Fruit fly (Drosophila melanogaster) whole organism, prepupa: Measurements from ENCODE around the gene Sirt1.
A peak's percentile ranks its signal among the peaks of the same experiment; 100 is the strongest.

Source experiments
- Blimp-1 ChIP-seq: fragments of 200-800 bp; sonication (Bioruptor generic); optimal IDR thresholded peaks from 3 replicates; lab custom pipeline; 2017; ENCODE audit warnings: missing biosample characterization, missing genetic modification characterization, mild to moderate bottlenecking, moderate library complexity, missing genetic modification reagents
- CG10631 ChIP-seq: fragments of 200-800 bp; sonication (Bioruptor generic); optimal IDR thresholded peaks from 2 replicates; lab custom pipeline; 2016; ENCODE audit warnings: missing biosample characterization, missing genetic modification characterization
- CG10669 ChIP-seq: fragments of 200-800 bp; sonication (Bioruptor generic); optimal IDR thresholded peaks from 3 replicates; lab custom pipeline; 2018; ENCODE audit warnings: missing biosample characterization, mild to moderate bottlenecking, missing genetic modification characterization, moderate library complexity
- CG11762 ChIP-seq: fragments of 200-800 bp; sonication (Bioruptor generic); optimal IDR thresholded peaks from 3 replicates; lab custom pipeline; 2016; ENCODE audit warnings: missing biosample characterization, missing genetic modification characterization; ENCODE audit not compliant: insufficient read depth
- CG15336 ChIP-seq: fragments of 200-800 bp; sonication (Bioruptor generic); IDR thresholded peaks from 2 replicates; pipeline ENCODE4 v1.3.6; 2022; ENCODE audit warnings: missing biosample characterization, missing genetic modification characterization
- CG1621 ChIP-seq: fragments of 200-800 bp; sonication (Bioruptor generic); optimal IDR thresholded peaks from 3 replicates; lab custom pipeline; 2018; ENCODE audit warnings: missing biosample characterization, mild to moderate bottlenecking, missing genetic modification characterization
- CG16779 ChIP-seq: fragments of 200-800 bp; sonication (Bioruptor generic); optimal IDR thresholded peaks from 3 replicates; lab custom pipeline; 2017; ENCODE audit warnings: missing biosample characterization, mild to moderate bottlenecking, missing genetic modification characterization
- CG3032 ChIP-seq: fragments of 200-800 bp; optimal IDR thresholded peaks from 2 replicates; lab custom pipeline; 2019; ENCODE audit warnings: missing biosample characterization, mild to moderate bottlenecking, missing genetic modification characterization, moderate library complexity
- CG31627 ChIP-seq: fragments of 200-800 bp; sonication (Bioruptor generic); optimal IDR thresholded peaks from 3 replicates; lab custom pipeline; 2016; ENCODE audit warnings: missing biosample characterization, missing genetic modification characterization
- CG34406 ChIP-seq: fragments of 200-800 bp; sonication (Bioruptor generic); optimal IDR thresholded peaks from 3 replicates; lab custom pipeline; 2016; ENCODE audit warnings: missing biosample characterization, missing genetic modification characterization
- CG3919 ChIP-seq: fragments of 200-800 bp; sonication (Bioruptor generic); optimal IDR thresholded peaks from 3 replicates; lab custom pipeline; 2016; ENCODE audit warnings: missing biosample characterization, missing genetic modification characterization
- CG4318 ChIP-seq: fragments of 200-800 bp; sonication (Bioruptor generic); optimal IDR thresholded peaks from 3 replicates; lab custom pipeline; 2017; ENCODE audit warnings: missing biosample characterization, mild to moderate bottlenecking, missing genetic modification characterization
- CG6163 ChIP-seq: fragments of 200-800 bp; sonication (Bioruptor generic); IDR thresholded peaks from 3 replicates; pipeline ENCODE4 v1.3.6; 2022; ENCODE audit warnings: missing biosample characterization, missing genetic modification characterization
- CG6276 ChIP-seq: fragments of 200-800 bp; sonication (Bioruptor generic); optimal IDR thresholded peaks from 2 replicates; lab custom pipeline; 2017; ENCODE audit warnings: missing biosample characterization, mild to moderate bottlenecking, missing genetic modification characterization
- CG6792 ChIP-seq: fragments of 200-800 bp; sonication (Bioruptor generic); optimal IDR thresholded peaks from 3 replicates; lab custom pipeline; 2016; ENCODE audit warnings: missing biosample characterization, missing genetic modification characterization
- CG6808 ChIP-seq: fragments of 200-800 bp; sonication (Bioruptor generic); optimal IDR thresholded peaks from 3 replicates; lab custom pipeline; 2017; ENCODE audit warnings: missing biosample characterization, missing genetic modification characterization, mild to moderate bottlenecking, moderate library complexity, missing genetic modification reagents
- CG6854 ChIP-seq: fragments of 200-800 bp; sonication (Bioruptor generic); optimal IDR thresholded peaks from 2 replicates; lab custom pipeline; 2017; ENCODE audit warnings: missing biosample characterization, mild to moderate bottlenecking, missing genetic modification characterization
- CG8119 ChIP-seq: fragments of 200-800 bp; sonication (Bioruptor generic); IDR thresholded peaks from 3 replicates; pipeline ENCODE4 v1.3.6; 2022; ENCODE audit warnings: missing biosample characterization, missing genetic modification characterization
- CG8319 ChIP-seq: fragments of 200-800 bp; sonication (Bioruptor generic); optimal IDR thresholded peaks from 3 replicates; lab custom pipeline; 2016; ENCODE audit warnings: missing biosample characterization, missing genetic modification characterization
- CG8632 ChIP-seq: fragments of 200-800 bp; sonication (Bioruptor generic); optimal IDR thresholded peaks from 3 replicates; lab custom pipeline; 2016; ENCODE audit warnings: missing biosample characterization, missing genetic modification characterization
- Eip75B ChIP-seq: fragments of 200-800 bp; sonication (Bioruptor generic); optimal IDR thresholded peaks from 3 replicates; lab custom pipeline; 2016; ENCODE audit warnings: missing biosample characterization, missing genetic modification characterization
- Eip78C ChIP-seq: fragments of 200-800 bp; sonication (Bioruptor generic); peaks from one replicate; lab custom pipeline; 2016; ENCODE audit warnings: missing biosample characterization, missing genetic modification characterization
- Eip93F ChIP-seq: fragments of 200-800 bp; sonication (Bioruptor generic); optimal IDR thresholded peaks from 2 replicates; lab custom pipeline; 2016; ENCODE audit warnings: missing biosample characterization, mild to moderate bottlenecking, missing genetic modification characterization
- Ets21C ChIP-seq: fragments of 200-800 bp; sonication (Bioruptor generic); optimal IDR thresholded peaks from 3 replicates; lab custom pipeline; 2016; ENCODE audit warnings: missing biosample characterization, missing genetic modification characterization
- Ets96B ChIP-seq: fragments of 200-800 bp; optimal IDR thresholded peaks from 2 replicates; lab custom pipeline; 2019; ENCODE audit warnings: missing biosample characterization, mild to moderate bottlenecking, missing genetic modification characterization, moderate library complexity
- Gug ChIP-seq: fragments of 200-800 bp; sonication (Bioruptor generic); IDR thresholded peaks from 2 replicates; pipeline ENCODE4 v1.3.6; 2022; ENCODE audit warnings: missing biosample characterization, missing genetic modification characterization
- Hr39 ChIP-seq: fragments of 200-800 bp; sonication (Bioruptor generic); optimal IDR thresholded peaks from 2 replicates; lab custom pipeline; 2016; ENCODE audit warnings: missing biosample characterization, missing genetic modification characterization
- Hr4 ChIP-seq: fragments of 200-800 bp; sonication (Bioruptor generic); optimal IDR thresholded peaks from 3 replicates; lab custom pipeline; 2016; ENCODE audit warnings: missing biosample characterization, missing genetic modification characterization
- Lpt ChIP-seq: fragments of 200-800 bp; sonication (Bioruptor generic); optimal IDR thresholded peaks from 3 replicates; lab custom pipeline; 2016; ENCODE audit warnings: missing biosample characterization, missing genetic modification characterization
- OdsH ChIP-seq: fragments of 200-800 bp; sonication (Bioruptor generic); optimal IDR thresholded peaks from 3 replicates; lab custom pipeline; 2016; ENCODE audit warnings: missing biosample characterization, missing genetic modification characterization
- Smox ChIP-seq: fragments of 200-800 bp; sonication (Bioruptor generic); optimal IDR thresholded peaks from 3 replicates; lab custom pipeline; 2016; ENCODE audit warnings: missing biosample characterization, missing genetic modification characterization
- Sox102F ChIP-seq: fragments of 200-800 bp; sonication (Bioruptor generic); optimal IDR thresholded peaks from 2 replicates; lab custom pipeline; 2016; ENCODE audit warnings: missing biosample characterization, mild to moderate bottlenecking, missing genetic modification characterization
- Sox15 ChIP-seq: fragments of 200-800 bp; sonication (Bioruptor generic); optimal IDR thresholded peaks from 3 replicates; lab custom pipeline; 2016; ENCODE audit warnings: missing biosample characterization, missing genetic modification characterization
- achi ChIP-seq: fragments of 200-800 bp; sonication (Bioruptor generic); optimal IDR thresholded peaks from 3 replicates; lab custom pipeline; 2016; ENCODE audit warnings: missing biosample characterization, missing genetic modification characterization
- acj6 ChIP-seq: fragments of 200-800 bp; sonication (Bioruptor generic); optimal IDR thresholded peaks from 3 replicates; lab custom pipeline; 2016; ENCODE audit warnings: missing biosample characterization, missing genetic modification characterization
- cyc ChIP-seq: fragments of 200-800 bp; sonication (Bioruptor generic); optimal IDR thresholded peaks from 3 replicates; lab custom pipeline; 2016; ENCODE audit warnings: missing biosample characterization, missing genetic modification characterization
- dsx ChIP-seq: fragments of 200-800 bp; optimal IDR thresholded peaks from 3 replicates; lab custom pipeline; 2019; ENCODE audit warnings: missing biosample characterization, mild to moderate bottlenecking, missing genetic modification characterization, moderate library complexity; ENCODE audit not compliant: poor library complexity, severe bottlenecking
- fd59A ChIP-seq: fragments of 200-800 bp; sonication (Bioruptor generic); optimal IDR thresholded peaks from 2 replicates; lab custom pipeline; 2017; ENCODE audit warnings: missing biosample characterization, mild to moderate bottlenecking, missing genetic modification characterization, missing genetic modification reagents
- fd85E ChIP-seq: fragments of 200-800 bp; sonication (Bioruptor generic); optimal IDR thresholded peaks from 3 replicates; lab custom pipeline; 2016; ENCODE audit warnings: missing biosample characterization, missing genetic modification characterization
- fkh ChIP-seq: fragments of 200-800 bp; sonication (Bioruptor generic); optimal IDR thresholded peaks from 3 replicates; lab custom pipeline; 2017; ENCODE audit warnings: missing biosample characterization, mild to moderate bottlenecking, missing genetic modification characterization, moderate library complexity
- lz ChIP-seq: fragments of 200-800 bp; sonication (Bioruptor generic); optimal IDR thresholded peaks from 3 replicates; lab custom pipeline; 2016; ENCODE audit warnings: missing biosample characterization, missing genetic modification characterization
- net ChIP-seq: fragments of 200-800 bp; sonication (Bioruptor generic); optimal IDR thresholded peaks from 3 replicates; lab custom pipeline; 2016; ENCODE audit warnings: missing biosample characterization, missing genetic modification characterization
- pdm3 ChIP-seq: fragments of 200-800 bp; sonication (Bioruptor generic); optimal IDR thresholded peaks from 3 replicates; lab custom pipeline; 2016; ENCODE audit warnings: missing biosample characterization, missing genetic modification characterization
- svp ChIP-seq: fragments of 200-800 bp; sonication (Bioruptor generic); peaks from one replicate; lab custom pipeline; 2016; ENCODE audit warnings: missing biosample characterization, missing genetic modification characterization
- vri ChIP-seq: fragments of 200-800 bp; sonication (Bioruptor generic); optimal IDR thresholded peaks from 3 replicates; lab custom pipeline; 2016; ENCODE audit warnings: missing biosample characterization, mild to moderate bottlenecking, missing genetic modification characterization

Sirt1 gene

DNA sequence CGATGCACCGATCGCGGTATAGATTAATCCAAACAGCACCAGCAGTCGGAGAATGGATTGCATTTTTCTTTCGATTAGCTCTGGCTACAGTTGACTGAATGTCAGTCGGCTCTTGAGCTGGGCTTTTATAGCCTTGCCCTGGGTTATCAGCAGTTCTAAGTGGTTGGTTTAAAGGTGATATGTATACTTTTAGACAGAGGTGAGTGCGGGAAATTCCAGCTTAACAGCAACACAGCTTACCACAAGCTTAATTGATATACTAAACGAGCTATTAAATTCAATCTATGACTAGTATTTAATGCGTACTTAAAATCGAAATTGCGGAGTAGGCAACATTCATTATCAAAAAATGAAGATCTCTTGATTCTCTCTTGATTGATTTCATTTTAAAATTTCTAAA is 22.6 kb upstream of the Sirt1 start, which contains the start of gene CG9928:
Gene CG9928 (minus strand): TSS at position 101 of the 400 bp plus-strand sequence.
- TF ChIP-seq CG8119 (GFP tag; lab: Robert Waterston, UW) (no peak), Sox102F (GFP tag; lab: Kevin White, UChicago) (no peak), CG10631 (GFP tag; lab: Kevin White, UChicago) (no peak), svp (GFP tag; lab: Kevin White, UChicago) (peak; percentile 81)

DNA sequence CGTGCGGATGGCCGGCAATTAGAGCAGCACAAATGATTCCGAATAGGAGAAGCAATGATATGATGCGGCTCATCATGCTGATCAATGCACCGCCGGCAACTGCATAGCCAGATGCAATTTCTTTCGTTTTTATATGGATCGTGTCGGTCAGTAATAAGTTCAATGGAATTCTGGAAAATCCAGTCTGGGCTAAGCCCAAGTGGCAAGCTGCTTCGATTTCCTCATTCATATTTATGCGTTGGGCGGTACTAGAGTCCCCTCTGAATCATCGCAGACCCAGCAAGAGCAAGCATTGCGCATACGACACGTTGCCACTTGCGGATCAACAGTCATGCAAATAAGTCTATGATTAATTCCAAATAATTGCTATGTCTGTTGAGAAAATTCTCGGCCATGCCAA is 21.8 kb upstream of the Sirt1 start, which contains the start of gene CG16978:
Gene CG16978 (minus strand): TSS at position 101 of the 400 bp plus-strand sequence.
- TF ChIP-seq CG16779 (tag; lab: Kevin White, UChicago) (no peak), dsx (GFP tag; lab: Kevin White, UChicago) (no peak), CG1621 (no peak), svp (GFP tag; lab: Kevin White, UChicago) (no peak), CG3032 (tag; lab: Kevin White, UChicago) (no peak), Hr4 (no peak), Eip75B (GFP tag; lab: Kevin White, UChicago) (no peak), Hr39 (GFP tag; lab: Kevin White, UChicago) (no peak)
- TF ChIP-seq, all 60 proteins: peak for 0

DNA sequence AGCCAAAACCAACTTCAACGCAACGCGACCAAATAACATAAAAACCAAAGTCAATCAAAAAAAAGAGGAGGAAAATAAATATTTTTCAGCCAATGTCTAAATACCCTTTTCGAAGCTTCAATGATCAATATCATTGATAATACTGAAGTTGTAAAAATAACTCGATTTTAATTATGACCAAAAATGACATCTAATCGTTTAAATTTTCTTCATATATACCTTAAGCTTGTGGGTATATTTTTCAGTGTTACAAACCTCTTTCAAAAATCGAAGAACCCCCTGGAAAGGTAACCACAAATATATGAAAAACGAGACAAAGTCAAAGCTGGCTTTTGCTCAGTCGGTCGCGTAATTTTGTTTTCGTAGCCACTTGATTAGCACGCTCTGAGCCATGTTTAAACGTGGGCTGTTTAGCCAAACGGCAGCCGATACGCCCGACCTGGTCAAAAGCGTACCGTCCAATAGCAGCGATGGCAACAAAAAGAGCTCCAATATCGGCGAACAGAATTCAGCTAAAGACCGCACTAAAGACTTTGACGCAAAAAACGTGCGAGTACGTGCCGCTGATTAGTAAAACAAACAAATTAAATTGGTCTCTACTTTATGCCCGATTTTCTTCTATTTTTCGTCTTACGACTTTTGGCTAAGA is 20.2 kb upstream of the Sirt1 start:
- TF ChIP-seq CG10669 (GFP tag; lab: Kevin White, UChicago) (no peak), CG34406 (GFP tag; lab: Kevin White, UChicago) (no peak), CG6808 (no peak), Sox15 (GFP tag; lab: Kevin White, UChicago) (no peak), CG6854 (GFP tag; lab: Kevin White, UChicago) (no peak), fkh (peak; percentile 45), OdsH (GFP tag; lab: Kevin White, UChicago) (peak; percentile 29), Ets21C (no peak), CG8632 (GFP tag; lab: Kevin White, UChicago) (no peak), fd85E (no peak), Gug (GFP tag; lab: Robert Waterston, UW) (peak; percentile 52), CG6163 (GFP tag; lab: Robert Waterston, UW) (no peak; the same call in 2 of the 3 replicates), Eip93F (GFP tag; lab: Kevin White, UChicago) (no peak), Hr4 (peak; percentile 75), CG16779 (tag; lab: Kevin White, UChicago) (no peak), cyc (peak; percentile 17), vri (GFP tag; lab: Kevin White, UChicago) (no peak), Eip75B (GFP tag; lab: Kevin White, UChicago) (no peak), CG1621 (no peak), CG3919 (GFP tag; lab: Kevin White, UChicago) (peak; percentile 54), Lpt (GFP tag; lab: Kevin White, UChicago) (peak; percentile 29), pdm3 (GFP tag; lab: Kevin White, UChicago) (peak; percentile 43), Sox102F (GFP tag; lab: Kevin White, UChicago) (no peak), Eip78C (peak; percentile 69), CG10631 (GFP tag; lab: Kevin White, UChicago) (peak; percentile 5), CG15336 (GFP tag; lab: Robert Waterston, UW) (peak; percentile 80), CG6792 (GFP tag; lab: Kevin White, UChicago) (peak; percentile 26), dsx (GFP tag; lab: Kevin White, UChicago) (no peak), CG11762 (GFP tag; lab: Kevin White, UChicago) (no peak), Blimp-1 (GFP tag; lab: Kevin White, UChicago) (no peak), fd59A (GFP tag; lab: Kevin White, UChicago) (no peak), CG4318 (GFP tag; lab: Kevin White, UChicago) (no peak), Ets96B (tag; lab: Kevin White, UChicago) (peak; percentile 15), net (peak; percentile 27), Smox (peak; percentile 23), CG8119 (GFP tag; lab: Robert Waterston, UW) (peak; percentile 70), lz (GFP tag; lab: Kevin White, UChicago) (peak; percentile 0), CG31627 (GFP tag; lab: Kevin White, UChicago) (peak; percentile 28), CG3032 (tag; lab: Kevin White, UChicago) (no peak), acj6 (GFP tag; lab: Kevin White, UChicago) (peak; percentile 21), CG6276 (GFP tag; lab: Kevin White, UChicago) (peak; percentile 44), CG8319 (GFP tag; lab: Kevin White, UChicago) (no peak), achi (peak; percentile 34)
